Fruit fly (Drosophila melanogaster) whole organism: ENCODE data around the gene CG9515.

ENCODE experiments used
- CG8478 ChIP-seq: fragments of >200 bp; optimal IDR thresholded peaks from 2 replicates; lab custom pipeline; 2018; ENCODE audit warnings: inconsistent platforms
- Dll ChIP-seq: fragments of >200 bp; optimal IDR thresholded peaks from 2 replicates; lab custom pipeline; 2017
- EcR ChIP-seq, 2 experiments: fragments of >200 bp; optimal IDR thresholded peaks; 2 replicates each; lab custom pipeline; 2017; ENCODE audit warnings: missing biosample characterization in 2 of 2, missing genetic modification characterization in 2 of 2, missing genetic modification reagents in 2 of 2
- pan ChIP-seq: fragments of >200 bp; optimal IDR thresholded peaks from 2 replicates; lab custom pipeline; 2017
- psq ChIP-seq: fragments of >200 bp; optimal IDR thresholded peaks from 2 replicates; lab custom pipeline; 2017
- usp ChIP-seq: fragments of >200 bp; optimal IDR thresholded peaks from 2 replicates; lab custom pipeline; 2017; ENCODE audit warnings: missing biosample characterization, missing genetic modification characterization, mixed read lengths

dm6 chr2L:8984614-8985318 is 41.7 kb upstream of the CG9515 start, which contains the start of gene CG13101:
- TF ChIP-seq psq (lab: Kevin White, UChicago) (no peak), Dll (lab: Kevin White, UChicago) (no peak), CG8478 (no peak), pan (no peak), usp (GFP tag; lab: Kevin White, UChicago) (no peak), EcR (GFP tag; optimal IDR thresholded peaks at IDR 0.05; lab: Kevin White, UChicago) (no peak)
